Fruit fly (Drosophila melanogaster) whole organism, wandering third instar larva: ENCODE results near the gene eya.
A peak's percentile ranks its signal among the peaks of the same experiment; 100 is the strongest.

ENCODE experiments used
- Abd-B ChIP-seq: fragments of >200 bp; optimal IDR thresholded peaks from 2 replicates; lab custom pipeline; 2017; ENCODE audit warnings: missing biosample characterization, missing genetic modification characterization
- GATAd ChIP-seq: sonication (Bioruptor generic); optimal IDR thresholded peaks from 2 replicates; lab custom pipeline; 2016; ENCODE audit warnings: missing biosample characterization, missing genetic modification characterization
- Hnf4 ChIP-seq: fragments of 200-800 bp; sonication (Bioruptor generic); optimal IDR thresholded peaks from 2 replicates; lab custom pipeline; 2016; ENCODE audit warnings: missing biosample characterization, mild to moderate bottlenecking, missing genetic modification characterization
- Mio ChIP-seq: sonication (Bioruptor generic); optimal IDR thresholded peaks from 2 replicates; lab custom pipeline; 2016; ENCODE audit warnings: missing biosample characterization, missing genetic modification characterization
- Myc ChIP-seq: fragments of >200 bp; optimal IDR thresholded peaks from 2 replicates; lab custom pipeline; 2017
- br ChIP-seq: fragments of 200-800 bp; sonication (Bioruptor generic); optimal IDR thresholded peaks from 2 replicates; lab custom pipeline; 2016; ENCODE audit warnings: missing biosample characterization, missing genetic modification characterization
- fru ChIP-seq: fragments of 200-800 bp; sonication (Bioruptor generic); optimal IDR thresholded peaks from 3 replicates; lab custom pipeline; 2016; ENCODE audit warnings: missing biosample characterization, mild to moderate bottlenecking, missing genetic modification characterization
- lola ChIP-seq: fragments of >200 bp; optimal IDR thresholded peaks from 2 replicates; lab custom pipeline; 2017; ENCODE audit warnings: missing biosample characterization, missing genetic modification characterization
- pan ChIP-seq: fragments of >200 bp; optimal IDR thresholded peaks from 2 replicates; lab custom pipeline; 2017
- psq ChIP-seq: fragments of 200-800 bp; sonication (Bioruptor generic); optimal IDR thresholded peaks from 3 replicates; lab custom pipeline; 2017; ENCODE audit warnings: missing biosample characterization, mild to moderate bottlenecking, missing genetic modification characterization, moderate library complexity
- sage ChIP-seq: fragments of 200-800 bp; sonication (Bioruptor generic); optimal IDR thresholded peaks from 2 replicates; lab custom pipeline; 2016; ENCODE audit warnings: missing biosample characterization, mild to moderate bottlenecking, missing genetic modification characterization
- sv ChIP-seq: fragments of 200-800 bp; sonication (Bioruptor generic); optimal IDR thresholded peaks from 3 replicates; lab custom pipeline; 2016; ENCODE audit warnings: missing biosample characterization, missing genetic modification characterization
- tai ChIP-seq: sonication (Bioruptor generic); optimal IDR thresholded peaks from 2 replicates; lab custom pipeline; 2016; ENCODE audit warnings: missing biosample characterization, missing genetic modification characterization
- woc ChIP-seq: sonication (Bioruptor generic); optimal IDR thresholded peaks from 2 replicates; lab custom pipeline; 2016; ENCODE audit warnings: missing biosample characterization, mild to moderate bottlenecking, missing genetic modification characterization

DNA sequence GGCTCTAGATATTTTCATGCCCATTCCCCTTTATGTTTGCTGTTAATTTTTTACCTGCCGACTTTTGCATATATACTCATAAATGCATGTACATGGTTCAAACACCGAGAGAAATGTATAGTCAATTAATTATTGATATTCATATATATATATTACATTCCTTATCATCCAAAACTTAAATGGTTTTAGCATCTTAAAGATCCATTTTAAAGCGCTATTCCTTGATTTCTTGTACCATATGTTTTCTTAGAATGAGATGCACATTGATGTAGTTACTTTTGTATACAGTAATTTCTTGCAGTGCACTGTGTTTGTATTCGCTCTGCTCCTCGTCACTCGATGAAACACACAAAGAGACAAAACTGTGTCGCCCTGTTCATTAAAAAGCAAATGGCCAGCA is 38.1 kb downstream of the eya start:
- TF ChIP-seq GATAd (GFP tag; lab: Kevin White, UChicago) (no peak), Myc (no peak), fru (GFP tag; lab: Kevin White, UChicago) (peak; percentile 9), lola (GFP tag; lab: Kevin White, UChicago) (no peak), sv (GFP tag; lab: Kevin White, UChicago) (no peak), pan (lab: Kevin White, UChicago) (no peak), psq (GFP tag; lab: Kevin White, UChicago) (no peak), br (no peak), woc (GFP tag; lab: Kevin White, UChicago) (no peak), Hnf4 (GFP tag; lab: Kevin White, UChicago) (no peak), tai (GFP tag; lab: Kevin White, UChicago) (no peak), Mio (GFP tag; lab: Kevin White, UChicago) (no peak), sage (no peak), Abd-B (GFP tag; lab: Kevin White, UChicago) (no peak)
